Worm (Caenorhabditis elegans): ENCODE data around the gene trf-1.
"Not testable (repeated sequence)": the region's sequence is repeated elsewhere in the genome, so short reads cannot be mapped to it uniquely, and the experiment has no call there.

The trf-1 gene

DNA sequence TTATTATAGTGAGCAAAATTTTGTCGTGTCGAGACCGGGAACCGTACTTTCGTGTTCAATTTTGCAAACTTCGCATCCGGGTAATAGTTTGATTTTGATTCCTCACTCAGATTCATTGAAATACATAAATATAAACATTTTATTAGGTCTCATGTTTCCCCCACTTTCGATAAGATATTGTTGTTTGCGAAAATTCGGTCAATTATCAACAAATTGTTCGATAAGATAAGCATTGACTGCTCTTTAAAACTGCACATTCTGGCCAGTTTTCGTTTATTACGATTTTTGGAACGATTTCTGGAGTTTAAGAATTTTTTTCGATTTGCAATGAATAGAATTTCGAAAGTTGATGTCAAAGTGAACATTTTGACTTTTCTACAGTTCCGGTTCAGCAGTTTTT, 41.6 kb upstream of the trf-1 start:
- TF ChIP-seq nhr-80 (tag; optimal IDR thresholded peaks at IDR 0.05) = peak; percentile 43
- no peak for TF ChIP-seq K11D2.4 (GFP tag; IDR thresholded peaks at IDR 0.05)

DNA sequence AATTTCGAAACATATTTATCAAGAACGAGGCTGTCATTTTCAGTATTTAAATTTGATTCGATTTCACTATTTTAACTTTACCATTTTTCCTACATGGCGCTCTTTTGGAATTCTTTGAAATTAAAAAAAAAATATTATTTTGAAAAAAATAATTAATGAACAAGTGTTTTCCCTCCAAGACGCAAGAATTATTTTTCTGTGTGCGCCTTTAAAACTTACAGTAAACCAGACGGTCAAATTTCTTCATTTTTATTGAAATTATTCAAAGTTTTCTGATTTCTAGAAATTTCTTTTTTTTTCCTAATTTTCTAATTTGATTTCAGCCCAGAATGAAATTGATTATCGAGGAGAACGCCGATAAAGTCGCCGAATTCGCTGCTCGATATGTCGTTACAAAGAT, 41.2 kb upstream of the trf-1 start, which contains the start of gene T03F6.3:
T03F6.3 (plus strand) TSS at position 318 of the 400 bp plus-strand sequence.
- TF ChIP-seq madf-8 (GFP tag; conservative IDR thresholded peaks at IDR 0.05) (0 out of 2 replicates have a peak, but pooled peaks have one; percentile 18), madf-6 (GFP tag; IDR thresholded peaks at IDR 0.05) (0 out of 2 replicates have a peak, but pooled peaks have one; percentile 47), F33H1.4 (GFP tag; IDR thresholded peaks at IDR 0.05) (peak; percentile 66), xnd-1 (tag; optimal IDR thresholded peaks at IDR 0.05) (peak; percentile 26), K11D2.4 (GFP tag; IDR thresholded peaks at IDR 0.05) (no peak), attf-6 (GFP tag; IDR thresholded peaks at IDR 0.05) (no peak), efl-1 (GFP tag; optimal IDR thresholded peaks at IDR 0.05) (peak; percentile 34), lsl-1 (GFP tag; optimal IDR thresholded peaks at IDR 0.05) (peak; percentile 67), egl-18 (GFP tag; IDR thresholded peaks at IDR 0.05) (no peak)

- TF ChIP-seq F57C9.4 (tag; optimal IDR thresholded peaks at IDR 0.05) = no peak
- no peak for TF ChIP-seq hlh-12 (tag; optimal IDR thresholded peaks at IDR 0.05)
- TF ChIP-seq Y53F4B.3 (GFP tag; IDR thresholded peaks at IDR 0.05) = no peak
- no peak for TF ChIP-seq aptf-3 (GFP tag; IDR thresholded peaks at IDR 0.05)
These were observed 39.5 kb upstream of the trf-1 start for ce11 chrIII:13390789-13391188.

DNA sequence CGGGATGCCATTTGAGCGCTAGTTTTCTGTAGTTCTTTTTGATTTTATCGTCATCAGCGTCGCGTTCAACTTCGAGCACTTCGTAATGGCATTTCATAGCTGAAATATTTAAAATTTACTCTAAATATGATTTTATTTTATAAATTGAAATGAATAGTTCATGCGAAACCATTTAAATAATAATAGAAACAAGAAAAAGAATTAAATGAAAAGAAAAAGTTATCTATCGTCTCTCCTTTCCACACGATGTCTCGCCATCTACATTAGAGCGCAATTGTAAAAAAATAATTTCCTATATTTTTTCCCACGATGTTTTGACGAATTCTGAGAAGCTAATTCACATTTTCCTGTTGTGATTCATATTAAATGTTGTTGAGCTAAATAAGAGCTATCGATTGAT, 37.0 kb upstream of the trf-1 start, which contains the start of gene dnj-17:
dnj-17 (minus strand) TSS at position 101 of the 400 bp plus-strand sequence.
- TF ChIP-seq hmg-1.2 (GFP tag; IDR thresholded peaks at IDR 0.05) = peak; percentile 72
- TF ChIP-seq dpff-1 (tag; optimal IDR thresholded peaks at IDR 0.05) = no peak

ce11 chrIII:13393647-13394046, 36.6 kb upstream of the trf-1 start, which contains the start of gene qdpr-1:
TSS of gene qdpr-1 (plus strand) at chrIII:13393910.
- TF ChIP-seq lin-26 (GFP tag; IDR thresholded peaks at IDR 0.05) (no peak), lag-1 (GFP tag; IDR thresholded peaks at IDR 0.05) (no peak), tbp1 (GFP tag; optimal IDR thresholded peaks at IDR 0.05) (no peak), Y53G8AR.9 (GFP tag; conservative IDR thresholded peaks at IDR 0.05) (no peak), mel-28 (tag; optimal IDR thresholded peaks at IDR 0.05; ENCODE audit: borderline replicate concordance) (no peak), pha-4 (tag; optimal IDR thresholded peaks at IDR 0.05) (no peak), fkh-3 (tag; optimal IDR thresholded peaks at IDR 0.05) (no peak), sdz-38 (tag; optimal IDR thresholded peaks at IDR 0.05) (no peak), madf-6 (GFP tag; IDR thresholded peaks at IDR 0.05) (no peak), K11D2.4 (GFP tag; IDR thresholded peaks at IDR 0.05) (no peak)

DNA sequence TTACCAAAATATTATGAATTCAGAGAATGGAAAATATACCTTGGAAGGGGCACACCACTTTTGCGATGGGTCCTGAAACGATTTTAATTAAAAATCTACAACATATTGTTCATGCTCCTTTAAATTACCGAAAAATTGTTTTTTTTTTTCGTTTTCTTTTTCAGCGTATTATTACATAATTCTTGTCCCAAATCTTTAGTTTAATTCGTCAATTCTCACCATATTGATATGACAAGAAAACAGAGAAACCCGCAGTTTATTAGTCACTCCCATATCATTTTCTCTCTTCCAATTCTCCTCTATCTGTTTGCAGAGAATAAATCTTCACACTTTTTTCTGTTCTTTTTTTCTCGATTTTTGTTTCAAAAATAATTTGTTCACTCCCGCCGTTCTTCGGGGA, 35.0 kb upstream of the trf-1 start, which contains the start of gene F11F1.1:
F11F1.1 (plus strand) TSS at position 301 of the 400 bp plus-strand sequence.
- TF ChIP-seq attf-5 (GFP tag; optimal IDR thresholded peaks at IDR 0.05) (no peak), C17E4.6 (GFP tag; IDR thresholded peaks at IDR 0.05) (no peak), chd-7 (tag; optimal IDR thresholded peaks at IDR 0.05) (no peak)

DNA sequence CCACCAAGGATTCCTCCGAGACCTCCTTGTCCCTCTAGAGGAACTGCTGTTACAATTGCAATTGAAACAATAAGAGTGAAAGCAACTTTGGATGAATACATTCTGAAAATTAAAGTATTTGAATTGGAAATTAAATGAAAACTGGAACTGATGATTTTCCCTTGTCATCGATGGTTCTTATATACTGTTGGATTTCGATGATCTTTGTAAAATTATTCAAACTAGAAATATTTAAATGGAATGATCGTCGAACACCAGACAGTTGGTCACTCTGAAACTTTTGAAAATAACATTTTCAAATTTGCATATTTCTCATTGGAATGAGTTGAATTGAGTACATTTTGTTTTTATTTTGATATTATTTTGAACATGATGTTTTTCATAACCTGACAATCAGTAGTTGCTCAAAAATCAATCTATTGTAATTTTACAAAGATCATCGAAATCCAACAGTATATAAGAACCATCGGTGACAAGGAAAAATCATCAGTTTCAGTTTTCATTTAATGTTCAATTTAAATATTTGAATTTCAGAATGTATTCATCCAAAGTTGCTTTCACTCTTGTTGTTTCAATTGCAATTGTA, 28.5 kb upstream of the trf-1 start, which contains the start of the genes srlf-9 and srlf-10:
srlf-9 (minus strand) TSS at position 101 of the 586 bp plus-strand sequence.
srlf-10 (plus strand) TSS at position 536 of the 586 bp plus-strand sequence.
- not testable (repeated sequence) for TF ChIP-seq F22D6.2 (tag; optimal IDR thresholded peaks at IDR 0.05); egl-44 (GFP tag; IDR thresholded peaks at IDR 0.05); ceh-100 (GFP tag; IDR thresholded peaks at IDR 0.05)
